Comparison of ENCODE assay signal across 2 fruit fly cellular contexts in genomic region chr2L:11037583-11038517, dm6.
A peak's percentile ranks its signal among the peaks of the same experiment; 100 is the strongest.
TF ChIP-seq lines count a peak whose summit lies in the region.

No protein-coding gene starts in this region.

TF ChIP-seq in whole organism, embryonic, 481 proteins besides CTCF, POLR2A, EP300 and RAD21 (continued from another document and continues in another):
- TF ChIP-seq CG15514 (GFP tag; optimal IDR thresholded peaks at IDR 0.05; lab: Kevin White, UChicago), result no peak
- TF ChIP-seq unc-4 (GFP tag; IDR thresholded peaks at IDR 0.05; lab: Robert Waterston, UW; ENCODE audit: partially characterized antibody), result no peak
- TF ChIP-seq Trl (optimal IDR thresholded peaks at IDR 0.05; lab: Kevin White, UChicago), result no peak
- TF ChIP-seq Trl (GFP tag; optimal IDR thresholded peaks at IDR 0.05; lab: Kevin White, UChicago), result peak; percentile 37
- TF ChIP-seq ATbp (GFP tag; optimal IDR thresholded peaks at IDR 0.05; lab: Kevin White, UChicago), result peak; percentile 21
- TF ChIP-seq dmrt11E (tag; optimal IDR thresholded peaks at IDR 0.05; lab: Kevin White, UChicago), result peak; percentile 73
- no peak for TF ChIP-seq amos (GFP tag; IDR thresholded peaks at IDR 0.05; lab: Robert Waterston, UW; ENCODE audit: partially characterized antibody)
- no peak for TF ChIP-seq abd-A (tag; optimal IDR thresholded peaks at IDR 0.05; lab: Kevin White, UChicago)
- peak; percentile 13 for TF ChIP-seq CG5245 (GFP tag; optimal IDR thresholded peaks at IDR 0.05; lab: Kevin White, UChicago)
- peak; percentile 49 for TF ChIP-seq nmo (GFP tag; optimal IDR thresholded peaks at IDR 0.05; lab: Kevin White, UChicago)
- peak; percentile 62 for TF ChIP-seq phol (tag; optimal IDR thresholded peaks at IDR 0.05; lab: Kevin White, UChicago)
- peak; percentile 15 for TF ChIP-seq zfh2 (GFP tag; optimal IDR thresholded peaks at IDR 0.05; lab: Kevin White, UChicago)
- no peak for TF ChIP-seq CkIIα-i1 (GFP tag; IDR thresholded peaks at IDR 0.05; lab: Robert Waterston, UW)
- TF ChIP-seq CG1647 (GFP tag; optimal IDR thresholded peaks at IDR 0.05; lab: Kevin White, UChicago), result no peak
- peak; percentile 36 for TF ChIP-seq stc (GFP tag; IDR thresholded peaks at IDR 0.05; lab: Robert Waterston, UW)
- no peak for TF ChIP-seq usp (GFP tag; optimal IDR thresholded peaks at IDR 0.05; lab: Kevin White, UChicago)
- TF ChIP-seq z (GFP tag; IDR thresholded peaks at IDR 0.05; lab: Robert Waterston, UW), result peak; percentile 67; the same call in 2 of the 3 replicates
- no peak for TF ChIP-seq CG14860 (GFP tag; IDR thresholded peaks at IDR 0.05; lab: Robert Waterston, UW; ENCODE audit: partially characterized antibody)
- TF ChIP-seq CG12236 (GFP tag; optimal IDR thresholded peaks at IDR 0.05; lab: Kevin White, UChicago), result peak; percentile 2
- TF ChIP-seq Vsx1 (GFP tag; optimal IDR thresholded peaks at IDR 0.05; lab: Kevin White, UChicago), result peak; percentile 57
- TF ChIP-seq Asciz (GFP tag; optimal IDR thresholded peaks at IDR 0.05; lab: Kevin White, UChicago), result peak; percentile 41
- peak; percentile 2 for TF ChIP-seq CG8944 (GFP tag; optimal IDR thresholded peaks at IDR 0.05; lab: Kevin White, UChicago)
- TF ChIP-seq Rx (GFP tag; IDR thresholded peaks at IDR 0.05; lab: Robert Waterston, UW), result no peak
- TF ChIP-seq en (GFP tag; optimal IDR thresholded peaks at IDR 0.05; lab: Kevin White, UChicago), result no peak
- TF ChIP-seq zen2 (GFP tag; IDR thresholded peaks at IDR 0.05; lab: Robert Waterston, UW; ENCODE audit: partially characterized antibody), result no peak
- no peak for TF ChIP-seq danr (GFP tag; IDR thresholded peaks at IDR 0.05; lab: Robert Waterston, UW)
- TF ChIP-seq twi (tag; optimal IDR thresholded peaks at IDR 0.05; lab: Kevin White, UChicago), result peak; percentile 49
- peak in 1 of 2 experiments; percentile 76 for TF ChIP-seq bsh (GFP tag; optimal IDR thresholded peaks at IDR 0.05; lab: Kevin White, UChicago)
- TF ChIP-seq Dek (tag; optimal IDR thresholded peaks at IDR 0.05; lab: Kevin White, UChicago), result no peak
- TF ChIP-seq Atf6 (GFP tag; IDR thresholded peaks at IDR 0.05; lab: Robert Waterston, UW), result peak; percentile 55; the same call in 1 of the 2 replicates
- peak; percentile 11 for TF ChIP-seq vfl (GFP tag; optimal IDR thresholded peaks at IDR 0.05; lab: Kevin White, UChicago)
- no peak for TF ChIP-seq slp2 (GFP tag; optimal IDR thresholded peaks at IDR 0.05; lab: Kevin White, UChicago)
- no peak for TF ChIP-seq BtbVII (GFP tag; optimal IDR thresholded peaks at IDR 0.05; lab: Kevin White, UChicago)
- TF ChIP-seq CG43689 (GFP tag; IDR thresholded peaks at IDR 0.05; lab: Robert Waterston, UW), result no peak
- peak; percentile 23 for TF ChIP-seq CG17829 (tag; optimal IDR thresholded peaks at IDR 0.05; lab: Kevin White, UChicago)
- TF ChIP-seq CG18764 (GFP tag; optimal IDR thresholded peaks at IDR 0.05; lab: Kevin White, UChicago), result no peak
- TF ChIP-seq Mrtf (GFP tag; IDR thresholded peaks at IDR 0.05; lab: Robert Waterston, UW), result no peak
- peak; percentile 17 for TF ChIP-seq ftz-f1 (GFP tag; optimal IDR thresholded peaks at IDR 0.05; lab: Kevin White, UChicago)
- peak; percentile 28 for TF ChIP-seq Mad (GFP tag; optimal IDR thresholded peaks at IDR 0.05; lab: Kevin White, UChicago)
- TF ChIP-seq CG13123 (GFP tag; optimal IDR thresholded peaks at IDR 0.05; lab: Kevin White, UChicago), result peak; percentile 38
- TF ChIP-seq CG12219 (GFP tag; optimal IDR thresholded peaks at IDR 0.05; lab: Kevin White, UChicago), result no peak
- no peak for TF ChIP-seq CG7357 (GFP tag; IDR thresholded peaks at IDR 0.05; lab: Robert Waterston, UW)
- no peak for TF ChIP-seq CG11093 (GFP tag; IDR thresholded peaks at IDR 0.05; lab: Robert Waterston, UW)
- no peak for TF ChIP-seq CG10959 (GFP tag; IDR thresholded peaks at IDR 0.05; lab: Robert Waterston, UW)
- no peak for TF ChIP-seq CG6175 (GFP tag; IDR thresholded peaks at IDR 0.05; lab: Robert Waterston, UW)
- TF ChIP-seq fd64A (GFP tag; optimal IDR thresholded peaks at IDR 0.05; lab: Kevin White, UChicago), result no peak
- TF ChIP-seq dpn (GFP tag; optimal IDR thresholded peaks at IDR 0.05; lab: Kevin White, UChicago), result peak; percentile 19 to 51
- no peak for TF ChIP-seq cad (GFP tag; optimal IDR thresholded peaks at IDR 0.05; lab: Kevin White, UChicago)
- TF ChIP-seq CG8388 (GFP tag; optimal IDR thresholded peaks at IDR 0.05; lab: Kevin White, UChicago), result peak; percentile 72
- peak; percentile 28 for TF ChIP-seq pum (GFP tag; optimal IDR thresholded peaks at IDR 0.05; lab: Kevin White, UChicago)
- TF ChIP-seq CG2120 (GFP tag; optimal IDR thresholded peaks at IDR 0.05; lab: Kevin White, UChicago), result peak; percentile 67
- TF ChIP-seq CG17912 (GFP tag; optimal IDR thresholded peaks at IDR 0.05; lab: Kevin White, UChicago), result no peak
- peak; percentile 47 for TF ChIP-seq pho (GFP tag; optimal IDR thresholded peaks at IDR 0.05; lab: Kevin White, UChicago)
- TF ChIP-seq CG7963 (GFP tag; IDR thresholded peaks at IDR 0.05; lab: Robert Waterston, UW; ENCODE audit: partially characterized antibody), result no peak
- no peak for TF ChIP-seq MESR4 (GFP tag; optimal IDR thresholded peaks at IDR 0.05; lab: Kevin White, UChicago)
- TF ChIP-seq Bgb (GFP tag; IDR thresholded peaks at IDR 0.05; lab: Robert Waterston, UW; ENCODE audit: partially characterized antibody), result peak; percentile 30; the same call in 1 of the 2 replicates
- no peak for TF ChIP-seq CG6813 (GFP tag; optimal IDR thresholded peaks at IDR 0.05; lab: Kevin White, UChicago)
- no peak for TF ChIP-seq CG1792 (GFP tag; optimal IDR thresholded peaks at IDR 0.05; lab: Kevin White, UChicago)
- TF ChIP-seq emc (GFP tag; optimal IDR thresholded peaks at IDR 0.05; lab: Kevin White, UChicago), result no peak
- TF ChIP-seq yki (optimal IDR thresholded peaks at IDR 0.05; lab: Kevin White, UChicago), result no peak
- no peak for TF ChIP-seq CG18476 (GFP tag; optimal IDR thresholded peaks at IDR 0.05; lab: Kevin White, UChicago)
- peak; percentile 78 for TF ChIP-seq CG12391 (tag; optimal IDR thresholded peaks at IDR 0.05; lab: Kevin White, UChicago)
- TF ChIP-seq CG2116 (GFP tag; optimal IDR thresholded peaks at IDR 0.05; lab: Kevin White, UChicago), result peak; percentile 5
- no peak for TF ChIP-seq CG4328 (GFP tag; optimal IDR thresholded peaks at IDR 0.05; lab: Kevin White, UChicago)
- TF ChIP-seq CG15479 (GFP tag; optimal IDR thresholded peaks at IDR 0.05; lab: Kevin White, UChicago), result no peak
- no peak for TF ChIP-seq caup (GFP tag; optimal IDR thresholded peaks at IDR 0.05; lab: Kevin White, UChicago; ENCODE audit: severe bottlenecking)

TF ChIP-seq in whole organism, prepupa, 60 proteins besides CTCF, POLR2A, EP300 and RAD21 (continued from another document):
- no peak for TF ChIP-seq CG11762 (GFP tag; optimal IDR thresholded peaks at IDR 0.05; lab: Kevin White, UChicago; ENCODE audit: insufficient read depth)
- no peak for TF ChIP-seq Eip93F (GFP tag; optimal IDR thresholded peaks at IDR 0.05; lab: Kevin White, UChicago)
- no peak for TF ChIP-seq dac (GFP tag; optimal IDR thresholded peaks at IDR 0.05; lab: Kevin White, UChicago)
- peak; percentile 76 for TF ChIP-seq Eip78C (GFP tag; lab: Kevin White, UChicago)
- TF ChIP-seq achi (GFP tag; optimal IDR thresholded peaks at IDR 0.05; lab: Kevin White, UChicago), result peak; percentile 33
- peak; percentile 15 for TF ChIP-seq CG8632 (GFP tag; optimal IDR thresholded peaks at IDR 0.05; lab: Kevin White, UChicago)
- no peak for TF ChIP-seq eg (GFP tag; IDR thresholded peaks at IDR 0.05; lab: Robert Waterston, UW)
- peak; percentile 29 for TF ChIP-seq svp (GFP tag; lab: Kevin White, UChicago)
- peak; percentile 12 for TF ChIP-seq pdm3 (GFP tag; optimal IDR thresholded peaks at IDR 0.05; lab: Kevin White, UChicago)
- peak; percentile 28 for TF ChIP-seq OdsH (GFP tag; optimal IDR thresholded peaks at IDR 0.05; lab: Kevin White, UChicago)
